Fruit fly (Drosophila melanogaster): ENCODE measurements around the gene santa-maria.
A peak's percentile ranks its signal among the peaks of the same experiment; 100 is the strongest.

The santa-maria gene

DNA sequence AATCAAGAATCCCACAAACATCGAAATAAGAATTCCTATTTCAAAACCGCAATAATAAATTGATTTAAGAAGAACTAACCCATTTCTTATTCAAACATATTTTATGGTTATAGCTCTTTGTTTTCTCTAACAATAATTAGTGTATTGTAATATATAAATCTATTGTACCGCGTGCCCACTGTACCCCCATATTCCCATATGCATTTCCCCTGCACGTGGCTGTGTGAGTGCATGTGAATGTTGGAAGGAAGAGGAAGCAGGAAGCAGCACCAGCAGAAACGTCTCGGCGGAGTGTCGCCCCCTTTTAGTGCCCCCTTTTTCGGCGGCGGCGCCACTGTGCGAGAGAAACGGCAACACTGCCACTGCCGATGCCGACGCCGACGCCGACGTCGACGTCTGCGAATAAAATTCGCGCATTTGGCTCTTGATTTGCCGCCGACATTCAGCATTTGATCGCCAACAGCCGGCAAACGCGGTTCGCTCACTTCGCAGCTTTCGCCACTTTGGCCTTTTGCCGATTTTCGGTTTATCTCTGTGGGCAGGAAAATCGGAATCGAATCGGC, 27.6 kb downstream of the santa-maria start (continued):
- TF ChIP-seq CG4730 (GFP tag; IDR thresholded peaks at IDR 0.05), result peak; percentile 16; the same call in 1 of the 2 replicates
- TF ChIP-seq Bteb2 (GFP tag; optimal IDR thresholded peaks at IDR 0.05), result no peak
- peak; percentile 23 for TF ChIP-seq CG2678 (tag; optimal IDR thresholded peaks at IDR 0.05)
- TF ChIP-seq CG2129 (GFP tag; IDR thresholded peaks at IDR 0.05; ENCODE audit: partially characterized antibody), result no peak
- TF ChIP-seq disco-r (GFP tag; optimal IDR thresholded peaks at IDR 0.05), result no peak
- TF ChIP-seq chm (GFP tag; IDR thresholded peaks at IDR 0.05), result peak; percentile 81
- peak; percentile 59 for TF ChIP-seq Ets65A (GFP tag)
- TF ChIP-seq B-H2 (GFP tag; optimal IDR thresholded peaks at IDR 0.05), result peak; percentile 56
- TF ChIP-seq pita (GFP tag; optimal IDR thresholded peaks at IDR 0.05), result no peak
- TF ChIP-seq CG2889 (GFP tag; IDR thresholded peaks at IDR 0.05), result peak; percentile 31; the same call in 1 of the 3 replicates
- TF ChIP-seq CG13624 (GFP tag; optimal IDR thresholded peaks at IDR 0.05), result no peak
- peak; percentile 26 for TF ChIP-seq Myb (GFP tag; optimal IDR thresholded peaks at IDR 0.05)
- no peak for TF ChIP-seq CG10565 (GFP tag; optimal IDR thresholded peaks at IDR 0.05)
- TF ChIP-seq Lim3 (GFP tag; IDR thresholded peaks at IDR 0.05), result no peak
- no peak for TF ChIP-seq CG14860 (GFP tag; IDR thresholded peaks at IDR 0.05; ENCODE audit: partially characterized antibody)
- TF ChIP-seq Max (GFP tag; optimal IDR thresholded peaks at IDR 0.05), result no peak
- TF ChIP-seq CG1024 (GFP tag; IDR thresholded peaks at IDR 0.05), result 0 out of 2 replicates have a peak, but pooled peaks have one; percentile 30
- peak; percentile 14 for TF ChIP-seq Six4 (GFP tag; optimal IDR thresholded peaks at IDR 0.05)
- TF ChIP-seq CG2712 (tag; optimal IDR thresholded peaks at IDR 0.05), result peak; percentile 33
- TF ChIP-seq org-1 (GFP tag; optimal IDR thresholded peaks at IDR 0.05), result no peak
- peak; percentile 72 for TF ChIP-seq CG17385 (GFP tag; optimal IDR thresholded peaks at IDR 0.05)
- no peak for TF ChIP-seq H2.0 (GFP tag; IDR thresholded peaks at IDR 0.05)
- no peak for TF ChIP-seq gfzf (GFP tag; optimal IDR thresholded peaks at IDR 0.05)
- TF ChIP-seq caup (GFP tag; optimal IDR thresholded peaks at IDR 0.05; ENCODE audit: severe bottlenecking), result peak; percentile 8
- no peak for TF ChIP-seq tio (GFP tag; optimal IDR thresholded peaks at IDR 0.05)
- TF ChIP-seq Xrp1 (GFP tag; IDR thresholded peaks at IDR 0.05), result peak; percentile 33; the same call in 1 of the 2 replicates
- TF ChIP-seq CG15011 (GFP tag; optimal IDR thresholded peaks at IDR 0.05), result no peak
- TF ChIP-seq CG4424 (GFP tag; optimal IDR thresholded peaks at IDR 0.05), result peak; percentile 10
- TF ChIP-seq Sox100B (GFP tag; optimal IDR thresholded peaks at IDR 0.05), result no peak
- peak; percentile 63 for TF ChIP-seq Hmr (GFP tag; optimal IDR thresholded peaks at IDR 0.05)
- no peak for TF ChIP-seq wek (GFP tag; optimal IDR thresholded peaks at IDR 0.05)
- TF ChIP-seq cwo (GFP tag; optimal IDR thresholded peaks at IDR 0.05), result peak; percentile 60
- peak; percentile 61 for TF ChIP-seq Dip3 (GFP tag; optimal IDR thresholded peaks at IDR 0.05)
- no peak for TF ChIP-seq grn (GFP tag; optimal IDR thresholded peaks at IDR 0.05)
- no peak for TF ChIP-seq odd (GFP tag; optimal IDR thresholded peaks at IDR 0.05)
- TF ChIP-seq Mes4 (GFP tag; optimal IDR thresholded peaks at IDR 0.05), result no peak
- TF ChIP-seq CG8944 (GFP tag; optimal IDR thresholded peaks at IDR 0.05), result peak; percentile 33
- no peak for TF ChIP-seq bowl (GFP tag; IDR thresholded peaks at IDR 0.05)
- no peak for TF ChIP-seq CG15601 (tag; optimal IDR thresholded peaks at IDR 0.05)
- 0 out of 2 replicates have a peak, but pooled peaks have one; percentile 39 for TF ChIP-seq Awh (GFP tag; IDR thresholded peaks at IDR 0.05)
- TF ChIP-seq CG10267 (tag; optimal IDR thresholded peaks at IDR 0.05), result no peak
- 0 out of 3 replicates have a peak, but pooled peaks have one; percentile 14 for TF ChIP-seq so (GFP tag; IDR thresholded peaks at IDR 0.05)
- TF ChIP-seq ase (GFP tag; IDR thresholded peaks at IDR 0.05), result 0 out of 3 replicates have a peak, but pooled peaks have one; percentile 37
- peak; percentile 67 for TF ChIP-seq zfh2 (GFP tag; optimal IDR thresholded peaks at IDR 0.05)
- no peak for TF ChIP-seq hth (optimal IDR thresholded peaks at IDR 0.05)
- TF ChIP-seq Dbx (GFP tag; IDR thresholded peaks at IDR 0.05), result peak; percentile 74
- TF ChIP-seq Adf1 (GFP tag; IDR thresholded peaks at IDR 0.05), result peak; percentile 94
- TF ChIP-seq Opbp (GFP tag; IDR thresholded peaks at IDR 0.05; ENCODE audit: partially characterized antibody), result no peak
- no peak for TF ChIP-seq pnt (GFP tag; optimal IDR thresholded peaks at IDR 0.05)
- TF ChIP-seq kah (GFP tag; optimal IDR thresholded peaks at IDR 0.05), result no peak
- no peak for TF ChIP-seq Hr39 (optimal IDR thresholded peaks at IDR 0.05)
